Worm (Caenorhabditis elegans) whole organism, midembryonic: Measurements from ENCODE around the gene npr-30.

Experiments used
- T22C8.4 ChIP-seq: fragments of 200-800 bp; sonication (Bioruptor generic); IDR thresholded peaks from 2 replicates; pipeline ENCODE4 v1.3.6; 2022; ENCODE audit warnings: missing genetic modification characterization, missing compliant biosample characterization
- cog-1 ChIP-seq: sonication (generic microtip); optimal IDR thresholded peaks from 2 replicates; lab custom pipeline; 2016; ENCODE audit warnings: missing genetic modification characterization, missing compliant biosample characterization
- flt-1 ChIP-seq: fragments of 200-800 bp; sonication (Bioruptor generic); IDR thresholded peaks from 2 replicates; pipeline ENCODE4 v1.3.6; 2022; ENCODE audit warnings: missing genetic modification characterization, missing compliant biosample characterization
- ztf-29 ChIP-seq: fragments of 200-800 bp; sonication (Bioruptor generic); IDR thresholded peaks from 2 replicates; pipeline ENCODE4 v1.3.6; 2022; ENCODE audit warnings: missing genetic modification reagents, missing genetic modification characterization, missing compliant biosample characterization

ce11 chrIII:14671-15070, 11.6 kb downstream of the npr-30 start, which contains the start of gene nhr-80:
- TF ChIP-seq flt-1 (GFP tag; lab: Robert Waterston, UW): no peak
- TF ChIP-seq cog-1 (tag; lab: Kevin White, UChicago): no peak
- TF ChIP-seq T22C8.4 (GFP tag; lab: Robert Waterston, UW): no peak
- TF ChIP-seq ztf-29 (GFP tag; lab: Robert Waterston, UW): no peak
